Fruit fly (Drosophila melanogaster) whole organism, prepupa: ENCODE data around the gene alpha-Est8.

ENCODE experiments used
- Blimp-1 ChIP-seq: fragments of 200-800 bp; sonication (Bioruptor generic); optimal IDR thresholded peaks from 3 replicates; lab custom pipeline; 2017; ENCODE audit warnings: missing biosample characterization, missing genetic modification characterization, mild to moderate bottlenecking, moderate library complexity, missing genetic modification reagents
- Eip75B ChIP-seq: fragments of 200-800 bp; sonication (Bioruptor generic); optimal IDR thresholded peaks from 3 replicates; lab custom pipeline; 2016; ENCODE audit warnings: missing biosample characterization, missing genetic modification characterization
- Sox102F ChIP-seq: fragments of 200-800 bp; sonication (Bioruptor generic); optimal IDR thresholded peaks from 2 replicates; lab custom pipeline; 2016; ENCODE audit warnings: missing biosample characterization, mild to moderate bottlenecking, missing genetic modification characterization

- TF ChIP-seq Eip75B (GFP tag; lab: Kevin White, UChicago): no peak
- TF ChIP-seq Sox102F (GFP tag; lab: Kevin White, UChicago): peak; percentile 1
- no peak for TF ChIP-seq Blimp-1 (GFP tag; lab: Kevin White, UChicago)
These were observed 9.0 kb downstream of the alpha-Est8 start for dm6 chr3R:7506314-7506988.
